Worm (Caenorhabditis elegans) whole organism, L1 larva: ENCODE results near the gene Y57G7A.5.
A peak's percentile ranks its signal among the peaks of the same experiment; 100 is the strongest.

Source experiments
- C16A3.4 ChIP-seq: fragments of 150-350 bp; optimal IDR thresholded peaks from 2 replicates; lab custom pipeline; 2014; ENCODE audit warnings: missing biosample characterization, missing genetic modification characterization
- F16B12.6 ChIP-seq: fragments of 150-350 bp; optimal IDR thresholded peaks from 2 replicates; lab custom pipeline; 2014; ENCODE audit warnings: missing biosample characterization, missing genetic modification characterization
- aha-1 ChIP-seq: fragments of 150-350 bp; optimal IDR thresholded peaks from 2 replicates; lab custom pipeline; 2014; ENCODE audit warnings: missing biosample characterization, missing genetic modification characterization
- alr-1 ChIP-seq: fragments of 200-800 bp; sonication (Bioruptor generic); optimal IDR thresholded peaks from 2 replicates; lab custom pipeline; 2018; ENCODE audit warnings: borderline replicate concordance, mild to moderate bottlenecking, missing genetic modification characterization, missing compliant biosample characterization
- aly-2 ChIP-seq: fragments of 150-350 bp; optimal IDR thresholded peaks from 2 replicates; lab custom pipeline; 2014; ENCODE audit warnings: missing biosample characterization, missing genetic modification characterization
- ama-1 ChIP-seq: fragments of 150-350 bp; optimal IDR thresholded peaks from 2 replicates; lab custom pipeline; 2014
- blmp-1 ChIP-seq: fragments of 150-350 bp; optimal IDR thresholded peaks from 2 replicates; lab custom pipeline; 2014; ENCODE audit warnings: missing biosample characterization, missing genetic modification characterization
- ceh-82 ChIP-seq, 3 experiments: fragments of 150-350 bp in 1 of 3; sonication (generic microtip) in 2 of 3; optimal IDR thresholded peaks; 2 replicates each; lab custom pipeline; 2014 to 2017; ENCODE audit warnings: missing biosample characterization in 3 of 3, missing genetic modification characterization in 3 of 3
- ceh-90 ChIP-seq: sonication (generic microtip); optimal IDR thresholded peaks from 2 replicates; lab custom pipeline; 2016; ENCODE audit warnings: missing genetic modification characterization, missing compliant biosample characterization
- efl-1 ChIP-seq, 4 experiments: fragments of 150-350 bp; optimal IDR thresholded peaks in 3 of 4; peaks in 1 of 4; 1 replicate in 1 of 4; 2 replicates in 3 of 4; lab custom pipeline; 2014; ENCODE audit warnings: missing biosample characterization in 2 of 4, missing genetic modification characterization in 2 of 4, missing genetic modification reagents in 2 of 4
- egl-13 ChIP-seq: sonication (generic microtip); optimal IDR thresholded peaks from 2 replicates; lab custom pipeline; 2016; ENCODE audit warnings: missing genotype, missing genetic modification reagents, missing genetic modification characterization, missing compliant biosample characterization
- elt-2 ChIP-seq: sonication (generic microtip); optimal IDR thresholded peaks from 2 replicates; lab custom pipeline; 2016; ENCODE audit warnings: missing genetic modification characterization, mild to moderate bottlenecking, inconsistent platforms, missing compliant biosample characterization, missing genetic modification reagents
- elt-3 ChIP-seq, 6 experiments: fragments of 150-350 bp in 1 of 6; sonication (generic microtip); optimal IDR thresholded peaks; 2 replicates each; lab custom pipeline; 2017 to 2018; ENCODE audit warnings: missing biosample characterization in 6 of 6, missing genetic modification characterization in 6 of 6, inconsistent platforms in 1 of 6
- ets-5 ChIP-seq: fragments of 200-800 bp; sonication (Bioruptor generic); IDR thresholded peaks from 2 replicates; pipeline ENCODE4 v1.3.6; 2022; ENCODE audit warnings: missing genetic modification characterization, missing compliant biosample characterization
- fkh-10 ChIP-seq: sonication (generic microtip); optimal IDR thresholded peaks from 2 replicates; lab custom pipeline; 2017; ENCODE audit warnings: missing biosample characterization, missing genetic modification reagents, missing genetic modification characterization
- fkh-8 ChIP-seq: sonication (generic microtip); optimal IDR thresholded peaks from 2 replicates; lab custom pipeline; 2016; ENCODE audit warnings: mild to moderate bottlenecking, missing genetic modification characterization, missing compliant biosample characterization
- grh-1 ChIP-seq: fragments of 200-800 bp; sonication (Bioruptor generic); IDR thresholded peaks from 2 replicates; pipeline ENCODE4 v1.3.6; 2022; ENCODE audit warnings: missing genetic modification reagents, missing genetic modification characterization, missing compliant biosample characterization
- hlh-4 ChIP-seq: sonication (generic microtip); optimal IDR thresholded peaks from 2 replicates; lab custom pipeline; 2016; ENCODE audit warnings: mild to moderate bottlenecking, missing genetic modification characterization, missing compliant biosample characterization
- isw-1 ChIP-seq: fragments of 200-800 bp; sonication (Bioruptor generic); IDR thresholded peaks from 2 replicates; pipeline ENCODE4 v1.3.6; 2022; ENCODE audit warnings: missing genetic modification characterization, missing compliant biosample characterization
- jun-1 ChIP-seq: fragments of 150-350 bp; optimal IDR thresholded peaks from 2 replicates; lab custom pipeline; 2014; ENCODE audit warnings: missing biosample characterization, missing genetic modification reagents, missing genetic modification characterization
- lin-14 ChIP-seq: fragments of 200-800 bp; sonication (Bioruptor generic); optimal IDR thresholded peaks from 2 replicates; lab custom pipeline; 2018; ENCODE audit warnings: mild to moderate bottlenecking, missing genetic modification characterization, moderate library complexity, missing compliant biosample characterization
- lin-35 ChIP-seq, 2 experiments: fragments of 150-350 bp; optimal IDR thresholded peaks; 2 replicates each; lab custom pipeline; 2014; ENCODE audit warnings: missing biosample characterization in 2 of 2, missing genetic modification characterization in 2 of 2, missing genetic modification reagents in 2 of 2
- lin-39 ChIP-seq: fragments of 150-350 bp; optimal IDR thresholded peaks from 2 replicates; lab custom pipeline; 2014; ENCODE audit warnings: missing biosample characterization, missing genetic modification reagents, missing genetic modification characterization
- lir-3 ChIP-seq: sonication (generic microtip); optimal IDR thresholded peaks from 2 replicates; lab custom pipeline; 2016; ENCODE audit warnings: mild to moderate bottlenecking, missing genetic modification characterization, moderate library complexity, missing compliant biosample characterization; ENCODE audit not compliant: poor library complexity
- lsy-2 ChIP-seq, 2 experiments: fragments of 150-350 bp; optimal IDR thresholded peaks; 2 replicates each; lab custom pipeline; 2014; ENCODE audit warnings: missing biosample characterization in 2 of 2, missing genetic modification characterization in 2 of 2
- mab-9 ChIP-seq: fragments of 200-800 bp; sonication (Bioruptor generic); IDR thresholded peaks from 2 replicates; pipeline ENCODE4 v1.3.6; 2022; ENCODE audit warnings: missing genetic modification reagents, missing genetic modification characterization, missing compliant biosample characterization
- mef-2 ChIP-seq: fragments of 150-350 bp; optimal IDR thresholded peaks from 2 replicates; lab custom pipeline; 2014; ENCODE audit warnings: missing biosample characterization, missing genetic modification characterization
- mep-1 ChIP-seq: fragments of 150-350 bp; optimal IDR thresholded peaks from 2 replicates; lab custom pipeline; 2014; ENCODE audit warnings: missing biosample characterization, missing genetic modification characterization
- nhr-11 ChIP-seq: fragments of 150-350 bp; optimal IDR thresholded peaks from 2 replicates; lab custom pipeline; 2014; ENCODE audit warnings: missing biosample characterization, missing genetic modification characterization
- nhr-12 ChIP-seq: sonication (generic microtip); optimal IDR thresholded peaks from 2 replicates; lab custom pipeline; 2017; ENCODE audit warnings: missing biosample characterization, missing genetic modification characterization
- nhr-19 ChIP-seq: fragments of 200-800 bp; sonication (Bioruptor generic); conservative IDR thresholded peaks from 2 replicates; pipeline ENCODE4 v1.3.6; 2022; ENCODE audit warnings: missing genetic modification characterization, missing compliant biosample characterization
- nhr-28 ChIP-seq: fragments of 150-350 bp; optimal IDR thresholded peaks from 2 replicates; lab custom pipeline; 2014; ENCODE audit warnings: missing biosample characterization, missing genetic modification characterization
- nhr-47 ChIP-seq: sonication (generic microtip); optimal IDR thresholded peaks from 2 replicates; lab custom pipeline; 2016; ENCODE audit warnings: mild to moderate bottlenecking, missing genetic modification characterization, moderate library complexity, missing compliant biosample characterization
- nhr-71 ChIP-seq: sonication (generic microtip); optimal IDR thresholded peaks from 2 replicates; lab custom pipeline; 2016; ENCODE audit warnings: mild to moderate bottlenecking, missing genetic modification characterization, moderate library complexity, missing compliant biosample characterization
- nhr-77 ChIP-seq: fragments of 150-350 bp; optimal IDR thresholded peaks from 2 replicates; lab custom pipeline; 2014; ENCODE audit warnings: missing biosample characterization, missing genetic modification characterization
- nhr-90 ChIP-seq: sonication (generic microtip); optimal IDR thresholded peaks from 2 replicates; lab custom pipeline; 2016; ENCODE audit warnings: mild to moderate bottlenecking, missing genetic modification characterization, missing compliant biosample characterization; ENCODE audit not compliant: poor library complexity
- pax-3 ChIP-seq: fragments of 200-800 bp; sonication (Bioruptor generic); optimal IDR thresholded peaks from 2 replicates; lab custom pipeline; 2018; ENCODE audit warnings: mild to moderate bottlenecking, missing genetic modification characterization, moderate library complexity, missing compliant biosample characterization
- pqm-1 ChIP-seq: sonication (generic microtip); optimal IDR thresholded peaks from 3 replicates; lab custom pipeline; 2017; ENCODE audit warnings: missing biosample characterization, missing genetic modification characterization
- rnt-1 ChIP-seq: sonication (generic microtip); optimal IDR thresholded peaks from 2 replicates; lab custom pipeline; 2016; ENCODE audit warnings: mild to moderate bottlenecking, missing genetic modification characterization, moderate library complexity, missing compliant biosample characterization
- skn-1 ChIP-seq: fragments of 150-350 bp; optimal IDR thresholded peaks from 2 replicates; lab custom pipeline; 2014; ENCODE audit warnings: missing biosample characterization, missing genetic modification characterization
- snu-23 ChIP-seq: sonication (generic microtip); optimal IDR thresholded peaks from 2 replicates; lab custom pipeline; 2016; ENCODE audit warnings: missing genetic modification characterization, missing compliant biosample characterization
- sox-4 ChIP-seq: sonication (generic microtip); optimal IDR thresholded peaks from 2 replicates; lab custom pipeline; 2016; ENCODE audit warnings: missing genetic modification characterization, missing compliant biosample characterization
- sptf-1 ChIP-seq: fragments of 150-350 bp; optimal IDR thresholded peaks from 2 replicates; lab custom pipeline; 2014; ENCODE audit warnings: missing biosample characterization, missing genetic modification characterization
- swsn-7 ChIP-seq: sonication (generic microtip); optimal IDR thresholded peaks from 2 replicates; lab custom pipeline; 2016; ENCODE audit warnings: missing genetic modification characterization, missing compliant biosample characterization
- tbx-2 ChIP-seq: sonication (generic microtip); optimal IDR thresholded peaks from 2 replicates; lab custom pipeline; 2016; ENCODE audit warnings: missing genetic modification characterization, missing compliant biosample characterization
- unc-130 ChIP-seq: fragments of 150-350 bp; optimal IDR thresholded peaks from 2 replicates; lab custom pipeline; 2017; ENCODE audit warnings: missing biosample characterization, missing genetic modification characterization, inconsistent platforms
- unc-86 ChIP-seq: sonication (generic microtip); optimal IDR thresholded peaks from 2 replicates; lab custom pipeline; 2016; ENCODE audit warnings: missing genetic modification characterization, missing compliant biosample characterization
- ztf-11 ChIP-seq, 2 experiments: sonication (generic microtip); optimal IDR thresholded peaks; 2 replicates each; lab custom pipeline; 2016 to 2017; ENCODE audit warnings: missing genetic modification characterization in 2 of 2, missing biosample characterization in 1 of 2, missing compliant biosample characterization in 1 of 2
- ztf-4 ChIP-seq: fragments of 150-350 bp; optimal IDR thresholded peaks from 2 replicates; lab custom pipeline; 2014; ENCODE audit warnings: missing biosample characterization, missing genetic modification characterization

The Y57G7A.5 gene

ce11 chrII:1239433-1240020 is 35.8 kb downstream of the Y57G7A.5 start:
- no peak for TF ChIP-seq lsy-2 (tag; optimal IDR thresholded peaks at IDR 0.05; lab: Kevin White, UChicago)
- no peak for TF ChIP-seq nhr-12 (tag; lab: Kevin White, UChicago)
- TF ChIP-seq mep-1 (tag; lab: Kevin White, UChicago), result no peak
- no peak for TF ChIP-seq pqm-1 (tag; lab: Kevin White, UChicago)
- no peak for TF ChIP-seq isw-1 (GFP tag; lab: Robert Waterston, UW)
- TF ChIP-seq egl-13 (tag; lab: Kevin White, UChicago), result no peak
- TF ChIP-seq ama-1, result no peak
- TF ChIP-seq sptf-1 (tag; lab: Kevin White, UChicago), result no peak
- no peak for TF ChIP-seq nhr-19 (GFP tag; lab: Robert Waterston, UW)
- TF ChIP-seq nhr-28 (tag; lab: Kevin White, UChicago), result no peak
- no peak for TF ChIP-seq sox-4
- TF ChIP-seq aly-2 (tag; lab: Kevin White, UChicago), result no peak
- TF ChIP-seq blmp-1 (tag; lab: Kevin White, UChicago), result peak; percentile 22
- TF ChIP-seq lin-14 (GFP tag; lab: Kevin White, UChicago), result peak; percentile 16
- no peak for TF ChIP-seq nhr-11 (tag; lab: Kevin White, UChicago)
- peak in 1 of 2 experiments; percentile 37 for TF ChIP-seq efl-1 (optimal IDR thresholded peaks at IDR 0.05; lab: Kevin White, UChicago)
- peak in 1 of 2 experiments; percentile 40 for TF ChIP-seq efl-1 (GFP tag; optimal IDR thresholded peaks at IDR 0.05 in 1 of 2; lab: Kevin White, UChicago)
- TF ChIP-seq swsn-7 (tag; lab: Kevin White, UChicago), result no peak
- TF ChIP-seq nhr-90 (tag; lab: Kevin White, UChicago), result no peak
- no peak for TF ChIP-seq skn-1 (tag; lab: Kevin White, UChicago)
- no peak for TF ChIP-seq alr-1
- no peak for TF ChIP-seq hlh-4 (tag; lab: Kevin White, UChicago)
- TF ChIP-seq elt-2 (tag; lab: Kevin White, UChicago), result peak; percentile 42
- no peak for TF ChIP-seq tbx-2
- TF ChIP-seq rnt-1 (tag; lab: Kevin White, UChicago), result peak; percentile 21
- TF ChIP-seq nhr-71 (tag; lab: Kevin White, UChicago), result no peak
- TF ChIP-seq ets-5 (GFP tag; lab: Robert Waterston, UW), result no peak
- TF ChIP-seq elt-3 (tag; optimal IDR thresholded peaks at IDR 0.05; lab: Kevin White, UChicago), result peak in 1 of 6 experiments; percentile 10
- no peak for TF ChIP-seq F16B12.6 (tag; lab: Kevin White, UChicago)
- no peak for TF ChIP-seq aha-1 (tag; lab: Kevin White, UChicago)
- TF ChIP-seq pax-3 (tag; lab: Kevin White, UChicago), result no peak
- no peak for TF ChIP-seq lin-35 (GFP tag; optimal IDR thresholded peaks at IDR 0.05; lab: Kevin White, UChicago)
- TF ChIP-seq unc-130, result no peak
- no peak for TF ChIP-seq lir-3 (tag; lab: Kevin White, UChicago)
- TF ChIP-seq fkh-10, result peak; percentile 25
- TF ChIP-seq nhr-77 (tag; lab: Kevin White, UChicago), result no peak
- TF ChIP-seq mef-2, result no peak
- TF ChIP-seq nhr-47 (tag; lab: Kevin White, UChicago), result no peak
- TF ChIP-seq ztf-4, result peak; percentile 17
- TF ChIP-seq fkh-8 (tag; lab: Kevin White, UChicago), result no peak
- TF ChIP-seq ztf-11 (tag; optimal IDR thresholded peaks at IDR 0.05; lab: Kevin White, UChicago), result no peak
- TF ChIP-seq, all 84 proteins: peak for 8

- TF ChIP-seq skn-1 (tag; lab: Kevin White, UChicago) (peak; percentile 46), egl-13 (tag; lab: Kevin White, UChicago) (peak; percentile 21), lin-14 (GFP tag; lab: Kevin White, UChicago) (peak; percentile 67), unc-86 (peak; percentile 23), ceh-82 (tag; optimal IDR thresholded peaks at IDR 0.05; lab: Kevin White, UChicago) (peak in 1 of 3 experiments; percentile 68), snu-23 (peak; percentile 20), nhr-28 (tag; lab: Kevin White, UChicago) (no peak), pqm-1 (tag; lab: Kevin White, UChicago) (no peak), nhr-71 (tag; lab: Kevin White, UChicago) (peak; percentile 23), F16B12.6 (tag; lab: Kevin White, UChicago) (no peak), mab-9 (no peak), swsn-7 (tag; lab: Kevin White, UChicago) (peak; percentile 35), efl-1 (optimal IDR thresholded peaks at IDR 0.05; lab: Kevin White, UChicago) (peak in 1 of 2 experiments; percentile 5), efl-1 (GFP tag; optimal IDR thresholded peaks at IDR 0.05 in 1 of 2; lab: Kevin White, UChicago) (peak in 1 of 2 experiments; percentile 34), lir-3 (tag; lab: Kevin White, UChicago) (no peak), fkh-8 (tag; lab: Kevin White, UChicago) (peak; percentile 28), jun-1 (tag; lab: Kevin White, UChicago) (peak; percentile 24), ama-1 (no peak), ztf-11 (tag; optimal IDR thresholded peaks at IDR 0.05; lab: Kevin White, UChicago) (peak in 1 of 2 experiments; percentile 43), lin-39 (tag; lab: Kevin White, UChicago) (no peak), elt-3 (tag; optimal IDR thresholded peaks at IDR 0.05; lab: Kevin White, UChicago) (no peak), sox-4 (no peak), C16A3.4 (tag; lab: Kevin White, UChicago) (no peak), ceh-90 (tag; lab: Kevin White, UChicago) (no peak), grh-1 (GFP tag; lab: Robert Waterston, UW) (no peak)
Measured at ce11 chrII:1237845-1238244, 37.5 kb downstream of the Y57G7A.5 start.
